Worm (Caenorhabditis elegans) whole organism, mixed stage, embryonic: ENCODE measurements around the gene vps-39.
"Not testable (repeated sequence)": the region's sequence is repeated elsewhere in the genome, so short reads cannot be mapped to it uniquely, and the experiment has no call there.

Experiments
- pha-4 ChIP-seq: fragments of 150-350 bp; optimal IDR thresholded peaks from 2 replicates; lab custom pipeline; 2018; ENCODE audit warnings: missing biosample characterization, missing genetic modification reagents, missing genetic modification characterization
- snpc-4 ChIP-seq: fragments of 150-350 bp; optimal IDR thresholded peaks from 2 replicates; lab custom pipeline; 2014; ENCODE audit warnings: missing biosample characterization, missing genetic modification characterization
- unc-62 ChIP-seq: fragments of 150-350 bp; optimal IDR thresholded peaks from 2 replicates; lab custom pipeline; 2014; ENCODE audit warnings: missing biosample characterization, missing genetic modification reagents, missing genetic modification characterization

DNA sequence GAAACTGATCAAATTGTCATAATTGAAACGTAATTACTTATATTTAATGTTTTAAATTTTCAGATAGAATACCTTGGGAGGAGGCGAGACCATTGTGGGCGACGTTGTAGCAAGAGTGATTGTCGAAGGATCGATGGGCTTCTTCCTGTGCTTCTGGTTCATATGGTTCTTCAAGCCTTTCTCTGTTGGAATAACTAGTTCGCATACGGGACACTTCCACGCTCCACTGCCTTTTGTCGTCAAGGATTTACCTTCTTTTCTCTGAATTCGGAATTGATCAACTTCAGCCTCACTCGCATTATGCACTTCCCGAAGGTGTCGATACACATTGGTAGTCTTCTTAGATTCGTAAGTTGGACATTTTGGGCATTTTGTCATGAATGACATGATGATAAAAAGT lies 11.1 kb upstream of the vps-39 start, which contains the start of gene F58D12.1:
- TF ChIP-seq snpc-4; unc-62 (GFP tag; lab: Kevin White, UChicago); pha-4 (tag; lab: Kevin White, UChicago): not testable (repeated sequence)
